Worm (Caenorhabditis elegans) whole organism, young adult: ENCODE data around the gene ttr-53.

ENCODE experiments used
- B0019.2 ChIP-seq: fragments of 200-800 bp; sonication (Bioruptor generic); conservative IDR thresholded peaks from 2 replicates; pipeline ENCODE4 v1.3.6; 2022; ENCODE audit warnings: missing genetic modification reagents, missing genetic modification characterization, missing compliant biosample characterization
- B0035.1 ChIP-seq: sonication (generic microtip); optimal IDR thresholded peaks from 2 replicates; lab custom pipeline; 2016; ENCODE audit warnings: missing genetic modification characterization, mild to moderate bottlenecking, missing compliant biosample characterization, missing genotype, missing genetic modification reagents
- D2030.7 ChIP-seq: fragments of 200-800 bp; sonication (Bioruptor generic); IDR thresholded peaks from 2 replicates; pipeline ENCODE4 v1.3.6; 2022; ENCODE audit warnings: missing genetic modification reagents, missing genetic modification characterization, missing compliant biosample characterization
- F23B12.7 ChIP-seq: sonication (generic microtip); optimal IDR thresholded peaks from 2 replicates; lab custom pipeline; 2017; ENCODE audit warnings: missing genetic modification characterization, mild to moderate bottlenecking, missing compliant biosample characterization, antibody characterized with exemption, moderate library complexity; ENCODE audit not compliant: insufficient read depth
- F33H1.4 ChIP-seq: fragments of 200-800 bp; sonication (Bioruptor generic); IDR thresholded peaks from 2 replicates; pipeline ENCODE4 v1.3.6; 2022; ENCODE audit warnings: missing genetic modification reagents, missing genetic modification characterization, missing compliant biosample characterization
- F39B2.1 ChIP-seq: fragments of 200-800 bp; sonication (Bioruptor generic); IDR thresholded peaks from 2 replicates; pipeline ENCODE4 v1.3.6; 2022; ENCODE audit warnings: missing genetic modification reagents, missing genetic modification characterization, missing compliant biosample characterization
- F55B11.4 ChIP-seq: sonication (generic microtip); optimal IDR thresholded peaks from 2 replicates; lab custom pipeline; 2016; ENCODE audit warnings: missing compliant biosample characterization, missing genetic modification characterization, borderline replicate concordance; ENCODE audit not compliant: insufficient read depth
- Y53G8AR.9 ChIP-seq: fragments of 200-800 bp; sonication (Bioruptor generic); conservative IDR thresholded peaks from 2 replicates; pipeline ENCODE4 v1.3.6; 2022; ENCODE audit warnings: missing genetic modification reagents, missing genetic modification characterization, missing compliant biosample characterization
- Y56A3A.18 ChIP-seq: fragments of 200-800 bp; sonication (Bioruptor generic); IDR thresholded peaks from 2 replicates; pipeline ENCODE4 v1.3.6; 2022; ENCODE audit warnings: missing genetic modification reagents, missing genetic modification characterization, missing compliant biosample characterization
- Y79H2A.3 ChIP-seq: fragments of 200-800 bp; sonication (Bioruptor generic); conservative IDR thresholded peaks from 2 replicates; pipeline ENCODE4 v1.3.6; 2022; ENCODE audit warnings: missing genetic modification reagents, missing genetic modification characterization, missing compliant biosample characterization
- attf-3 ChIP-seq: fragments of 200-800 bp; sonication (Bioruptor generic); conservative IDR thresholded peaks from 2 replicates; pipeline ENCODE4 v1.3.6; 2022; ENCODE audit warnings: missing genetic modification reagents, missing genetic modification characterization, missing compliant biosample characterization
- attf-5 ChIP-seq: fragments of 200-800 bp; sonication (Bioruptor generic); optimal IDR thresholded peaks from 2 replicates; lab custom pipeline; 2018; ENCODE audit warnings: mild to moderate bottlenecking, missing genetic modification characterization, missing compliant biosample characterization
- bed-2 ChIP-seq: fragments of 200-800 bp; sonication (Bioruptor generic); IDR thresholded peaks from 2 replicates; pipeline ENCODE4 v1.3.6; 2022; ENCODE audit warnings: missing genetic modification reagents, missing genetic modification characterization, missing compliant biosample characterization
- ceh-58 ChIP-seq: fragments of 200-800 bp; sonication (Bioruptor generic); IDR thresholded peaks from 2 replicates; pipeline ENCODE4 v1.3.6; 2022; ENCODE audit warnings: missing genetic modification characterization, missing compliant biosample characterization
- ceh-91 ChIP-seq: fragments of 200-800 bp; sonication (Bioruptor generic); IDR thresholded peaks from 2 replicates; pipeline ENCODE4 v1.3.6; 2022; ENCODE audit warnings: missing genetic modification reagents, missing genetic modification characterization, missing compliant biosample characterization
- dox-1 ChIP-seq: fragments of 200-800 bp; sonication (Bioruptor generic); IDR thresholded peaks from 2 replicates; pipeline ENCODE4 v1.3.6; 2022; ENCODE audit warnings: missing genetic modification reagents, missing genetic modification characterization, missing compliant biosample characterization
- fkh-3 ChIP-seq: sonication (generic microtip); optimal IDR thresholded peaks from 2 replicates; lab custom pipeline; 2016; ENCODE audit warnings: mild to moderate bottlenecking, missing genetic modification characterization, missing compliant biosample characterization
- gei-17 ChIP-seq: fragments of 200-800 bp; sonication (Bioruptor generic); optimal IDR thresholded peaks from 2 replicates; lab custom pipeline; 2018; ENCODE audit warnings: mild to moderate bottlenecking, missing genetic modification characterization, missing compliant biosample characterization
- him-1 ChIP-seq: sonication (generic microtip); optimal IDR thresholded peaks from 2 replicates; lab custom pipeline; 2016; ENCODE audit warnings: missing genotype, missing genetic modification reagents, missing genetic modification characterization, missing compliant biosample characterization
- hlh-26 ChIP-seq: fragments of 200-800 bp; sonication (Bioruptor generic); conservative IDR thresholded peaks from 2 replicates; pipeline ENCODE4 v1.3.6; 2022; ENCODE audit warnings: missing genetic modification reagents, missing genetic modification characterization, missing compliant biosample characterization
- hmg-1.2 ChIP-seq: fragments of 200-800 bp; sonication (Bioruptor generic); IDR thresholded peaks from 2 replicates; pipeline ENCODE4 v1.3.6; 2022; ENCODE audit warnings: missing genetic modification reagents, missing genetic modification characterization, missing compliant biosample characterization
- lin-40 ChIP-seq: sonication (generic microtip); optimal IDR thresholded peaks from 2 replicates; lab custom pipeline; 2016; ENCODE audit warnings: missing genetic modification characterization, mild to moderate bottlenecking, missing compliant biosample characterization, missing genotype, missing genetic modification reagents
- lsl-1 ChIP-seq: fragments of 200-800 bp; sonication (Bioruptor generic); optimal IDR thresholded peaks from 2 replicates; lab custom pipeline; 2018; ENCODE audit warnings: mild to moderate bottlenecking, missing genetic modification characterization, moderate library complexity, missing compliant biosample characterization
- madf-10 ChIP-seq: sonication (generic microtip); optimal IDR thresholded peaks from 2 replicates; lab custom pipeline; 2016; ENCODE audit warnings: mild to moderate bottlenecking, missing genetic modification characterization, missing compliant biosample characterization
- mcd-1 ChIP-seq: fragments of 200-800 bp; sonication (Bioruptor generic); IDR thresholded peaks from 2 replicates; pipeline ENCODE4 v1.3.6; 2022; ENCODE audit warnings: missing genetic modification reagents, missing genetic modification characterization, missing compliant biosample characterization
- nfya-2 ChIP-seq: fragments of 200-800 bp; sonication (Bioruptor generic); IDR thresholded peaks from 2 replicates; pipeline ENCODE4 v1.3.6; 2022; ENCODE audit warnings: missing genetic modification reagents, missing genetic modification characterization, missing compliant biosample characterization
- nhr-179 ChIP-seq: sonication (generic microtip); optimal IDR thresholded peaks from 2 replicates; lab custom pipeline; 2016; ENCODE audit warnings: mild to moderate bottlenecking, missing genetic modification characterization, missing compliant biosample characterization
- rec-8 ChIP-seq, 2 experiments: sonication (generic microtip); optimal IDR thresholded peaks; 2 replicates each; lab custom pipeline; 2016; ENCODE audit warnings: mild to moderate bottlenecking in 2 of 2, missing genetic modification characterization in 2 of 2, missing genetic modification reagents in 2 of 2, missing genotype in 2 of 2, missing biosample characterization in 1 of 2, missing compliant biosample characterization in 1 of 2, moderate library complexity in 1 of 2
- sdz-38 ChIP-seq: sonication (generic microtip); optimal IDR thresholded peaks from 2 replicates; lab custom pipeline; 2016; ENCODE audit warnings: missing genotype, missing genetic modification characterization, missing compliant biosample characterization
- snpc-1.1 ChIP-seq: sonication (generic microtip); optimal IDR thresholded peaks from 2 replicates; lab custom pipeline; 2017; ENCODE audit warnings: missing genetic modification characterization, mild to moderate bottlenecking, missing compliant biosample characterization, antibody characterized with exemption, moderate library complexity, missing genotype, missing genetic modification reagents; ENCODE audit not compliant: insufficient read depth
- zim-3 ChIP-seq: sonication (generic microtip); optimal IDR thresholded peaks from 2 replicates; lab custom pipeline; 2017; ENCODE audit warnings: mild to moderate bottlenecking, missing genetic modification characterization, moderate library complexity, missing compliant biosample characterization
- ztf-25 ChIP-seq: fragments of 200-800 bp; sonication (Bioruptor generic); IDR thresholded peaks from 2 replicates; pipeline ENCODE4 v1.3.6; 2022; ENCODE audit warnings: missing genetic modification reagents, missing genetic modification characterization, missing compliant biosample characterization
- ztf-6 ChIP-seq: fragments of 200-800 bp; sonication (Bioruptor generic); IDR thresholded peaks from 2 replicates; pipeline ENCODE4 v1.3.6; 2022; ENCODE audit warnings: missing genetic modification reagents, missing genetic modification characterization, missing compliant biosample characterization

Gene ttr-53

DNA sequence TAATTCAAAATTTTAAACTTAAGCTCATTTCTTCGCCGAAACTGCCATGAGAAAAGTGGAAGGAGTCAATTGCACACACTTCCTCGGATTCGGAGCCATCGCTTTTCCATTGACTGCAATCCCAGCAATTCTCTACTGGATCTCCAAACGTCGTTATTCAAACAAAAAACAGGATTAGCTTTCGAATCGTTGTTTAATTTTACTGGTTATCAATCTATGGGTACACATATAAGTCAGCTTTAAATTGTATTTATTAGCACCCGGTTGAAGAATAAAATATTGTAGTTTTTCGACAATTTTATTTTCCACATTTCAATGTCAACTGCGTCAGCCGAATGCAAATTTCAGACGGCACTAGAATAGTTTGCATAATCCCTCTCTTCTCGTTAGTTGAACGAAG lies 27.9 kb upstream of the ttr-53 start, which contains the start of gene glt-3:
glt-3 (plus strand) TSS at position 301 of the 400 bp plus-strand sequence.
- TF ChIP-seq zim-3 (tag; lab: Kevin White, UChicago) (no peak), dox-1 (GFP tag; lab: Robert Waterston, UW) (no peak), Y79H2A.3 (no peak), attf-5 (GFP tag; lab: Kevin White, UChicago) (no peak), B0035.1 (tag; lab: Kevin White, UChicago) (no peak)

DNA sequence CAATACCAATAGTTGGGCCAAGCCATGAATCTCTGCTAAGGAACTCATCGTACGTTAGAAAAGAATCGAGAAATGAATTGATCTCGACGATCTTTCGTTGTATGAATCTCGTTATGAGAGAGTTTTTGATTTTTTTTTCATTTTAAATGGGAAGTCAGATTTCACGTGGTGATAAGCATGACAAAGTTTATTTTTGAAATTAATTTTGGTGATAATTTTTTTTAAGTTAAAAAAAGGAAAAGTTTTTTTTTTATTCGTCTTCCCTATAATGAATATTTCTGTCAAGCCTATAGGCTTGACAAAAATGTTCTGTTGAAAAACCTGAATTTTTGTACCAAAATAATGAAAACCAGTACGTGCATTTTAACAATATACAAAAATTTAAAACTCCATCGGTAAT lies 22.0 kb upstream of the ttr-53 start, which contains the start of gene K08F4.5:
K08F4.5 (minus strand) TSS at position 101 of the 400 bp plus-strand sequence.
- no peak for TF ChIP-seq mcd-1
- TF ChIP-seq gei-17: no peak
- TF ChIP-seq F39B2.1 (GFP tag; lab: Robert Waterston, UW): no peak
- no peak for TF ChIP-seq nhr-179 (tag; lab: Kevin White, UChicago)
- TF ChIP-seq attf-3 (GFP tag; lab: Robert Waterston, UW): no peak
- no peak for TF ChIP-seq ceh-91 (GFP tag; lab: Robert Waterston, UW)
- no peak for TF ChIP-seq lsl-1
- no peak for TF ChIP-seq Y53G8AR.9 (GFP tag; lab: Robert Waterston, UW)
- no peak for TF ChIP-seq ztf-25 (GFP tag; lab: Robert Waterston, UW)
- TF ChIP-seq bed-2: no peak
- TF ChIP-seq ceh-58 (GFP tag; lab: Robert Waterston, UW): no peak
- no peak for TF ChIP-seq ztf-6 (GFP tag; lab: Robert Waterston, UW)
- TF ChIP-seq, all 124 proteins: peak for 0

DNA sequence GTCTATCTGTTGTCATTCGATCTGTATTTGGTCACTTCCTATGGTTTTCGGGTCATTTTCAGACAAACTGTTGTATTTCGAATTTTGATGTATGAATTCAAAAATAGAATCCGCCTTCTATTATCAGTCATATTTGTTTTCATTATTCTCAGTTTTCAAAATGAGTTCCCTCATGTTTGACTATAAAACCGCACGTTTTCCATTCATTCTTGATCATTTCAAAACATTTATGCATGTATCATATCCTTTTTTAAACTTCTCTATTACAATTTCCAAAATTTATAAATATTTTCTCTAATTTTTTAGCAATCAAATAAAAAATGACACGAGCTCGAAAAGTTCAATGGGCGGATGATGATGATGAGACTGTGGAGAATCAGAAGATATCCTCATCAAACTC lies 20.0 kb upstream of the ttr-53 start, which contains the start of gene K08F4.12:
K08F4.12 (plus strand) TSS at position 301 of the 400 bp plus-strand sequence.
- no peak for TF ChIP-seq D2030.7
- no peak for TF ChIP-seq F23B12.7 (tag; lab: Kevin White, UChicago)
- no peak for TF ChIP-seq sdz-38
- no peak for TF ChIP-seq lin-40 (tag; lab: Kevin White, UChicago)
- no peak for TF ChIP-seq Y56A3A.18
- no peak for TF ChIP-seq madf-10 (tag; lab: Kevin White, UChicago)
- no peak for TF ChIP-seq F55B11.4 (tag; lab: Kevin White, UChicago)
- no peak for TF ChIP-seq nfya-2 (GFP tag; lab: Robert Waterston, UW)
- TF ChIP-seq F39B2.1 (GFP tag; lab: Robert Waterston, UW): no peak
- no peak for TF ChIP-seq Y79H2A.3
- no peak for TF ChIP-seq fkh-3 (tag; lab: Kevin White, UChicago)
- TF ChIP-seq dox-1 (GFP tag; lab: Robert Waterston, UW): no peak
- no peak for TF ChIP-seq B0019.2 (GFP tag; lab: Robert Waterston, UW)
- TF ChIP-seq hlh-26 (GFP tag; lab: Robert Waterston, UW): no peak
- TF ChIP-seq ztf-25 (GFP tag; lab: Robert Waterston, UW): no peak
- TF ChIP-seq Y53G8AR.9 (GFP tag; lab: Robert Waterston, UW): no peak
- no peak for TF ChIP-seq hmg-1.2 (GFP tag; lab: Robert Waterston, UW)
- TF ChIP-seq F33H1.4 (GFP tag; lab: Robert Waterston, UW): no peak
- no peak for TF ChIP-seq rec-8 (tag; optimal IDR thresholded peaks at IDR 0.05; lab: Kevin White, UChicago)
- TF ChIP-seq, all 124 proteins: peak for 0

DNA sequence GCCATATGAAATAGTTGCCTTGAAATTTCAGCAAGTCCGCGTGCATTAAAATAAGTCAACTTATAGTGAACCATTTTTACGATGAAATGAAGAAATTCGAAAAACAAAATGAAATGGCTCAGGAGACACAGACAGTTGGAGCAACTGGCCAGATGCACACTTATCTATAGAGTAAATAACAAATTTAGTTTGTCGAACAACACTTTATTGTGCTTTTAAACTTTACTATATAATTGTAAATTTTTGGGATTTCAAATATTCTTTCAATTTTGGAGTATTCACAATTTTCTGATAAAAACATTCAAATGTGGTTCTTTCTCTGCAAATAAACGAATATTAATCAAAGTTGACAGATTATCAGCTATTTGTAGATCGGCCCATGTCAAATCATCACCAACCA lies 17.7 kb upstream of the ttr-53 start, which contains the start of gene gst-3:
gst-3 (minus strand) TSS at position 101 of the 400 bp plus-strand sequence.
- no peak for TF ChIP-seq sdz-38
- no peak for TF ChIP-seq nhr-179 (tag; lab: Kevin White, UChicago)
- TF ChIP-seq snpc-1.1 (tag; lab: Kevin White, UChicago): no peak
- TF ChIP-seq Y79H2A.3: no peak
- TF ChIP-seq him-1 (tag; lab: Kevin White, UChicago): no peak
- no peak for TF ChIP-seq lsl-1
